Fruit fly (Drosophila melanogaster): ENCODE data around the gene Tlk.
A peak's percentile ranks its signal among the peaks of the same experiment; 100 is the strongest.

Gene Tlk

dm6 chrX:3777236-3777635 lies 57.4 kb downstream of the Tlk start:
- TF ChIP-seq CG10348 (GFP tag; IDR thresholded peaks at IDR 0.05) = no peak
- peak; percentile 76 for TF ChIP-seq CG32121 (GFP tag; IDR thresholded peaks at IDR 0.05)
- peak; percentile 84 for TF ChIP-seq fd96Ca (GFP tag; IDR thresholded peaks at IDR 0.05)
- TF ChIP-seq CG9948 (tag; optimal IDR thresholded peaks at IDR 0.05) = peak; percentile 16
- TF ChIP-seq rn (GFP tag; IDR thresholded peaks at IDR 0.05) = peak; percentile 24; the same call in 1 of the 2 replicates
- TF ChIP-seq CG13204 (GFP tag; optimal IDR thresholded peaks at IDR 0.05) = peak; percentile 79
- TF ChIP-seq CG34367 (tag; optimal IDR thresholded peaks at IDR 0.05) = peak; percentile 64
- TF ChIP-seq CG17806 (tag; optimal IDR thresholded peaks at IDR 0.05) = peak; percentile 38
- TF ChIP-seq gl (tag; optimal IDR thresholded peaks at IDR 0.05) = peak; percentile 89
- no peak for TF ChIP-seq D1 (tag; optimal IDR thresholded peaks at IDR 0.05)
- peak; percentile 28 for TF ChIP-seq CG8159 (tag; optimal IDR thresholded peaks at IDR 0.05)
- TF ChIP-seq Ets98B (GFP tag; IDR thresholded peaks at IDR 0.05) = peak; percentile 85
- peak; percentile 54 for TF ChIP-seq CG15710 (tag; optimal IDR thresholded peaks at IDR 0.05)
- peak; percentile 83 for TF ChIP-seq CG12605 (GFP tag; IDR thresholded peaks at IDR 0.05)
- TF ChIP-seq Snoo (tag; optimal IDR thresholded peaks at IDR 0.05) = peak; percentile 48
- peak; percentile 70 for TF ChIP-seq CG14655 (GFP tag; optimal IDR thresholded peaks at IDR 0.05)
- TF ChIP-seq Pif1B (GFP tag; optimal IDR thresholded peaks at IDR 0.05) = peak; percentile 75
- TF ChIP-seq Pif1A (GFP tag; optimal IDR thresholded peaks at IDR 0.05) = peak; percentile 54
- peak; percentile 93 for TF ChIP-seq CG4496 (GFP tag; IDR thresholded peaks at IDR 0.05)
- TF ChIP-seq CG8301 (tag; optimal IDR thresholded peaks at IDR 0.05) = peak; percentile 59
- peak; percentile 86 for TF ChIP-seq EcR (GFP tag; optimal IDR thresholded peaks at IDR 0.05)

- peak; percentile 58 for TF ChIP-seq CG17806 (tag; optimal IDR thresholded peaks at IDR 0.05)
- peak; percentile 73 for TF ChIP-seq CG8159 (tag; optimal IDR thresholded peaks at IDR 0.05)
- peak; percentile 41 for TF ChIP-seq CG8301 (tag; optimal IDR thresholded peaks at IDR 0.05)
- peak; percentile 23 for TF ChIP-seq Pif1B (GFP tag; optimal IDR thresholded peaks at IDR 0.05)
- TF ChIP-seq CG15710 (tag; optimal IDR thresholded peaks at IDR 0.05) = peak; percentile 76
- peak; percentile 51 for TF ChIP-seq CG9948 (tag; optimal IDR thresholded peaks at IDR 0.05)
- TF ChIP-seq CG13204 (GFP tag; optimal IDR thresholded peaks at IDR 0.05) = peak; percentile 93
- TF ChIP-seq EcR (GFP tag; optimal IDR thresholded peaks at IDR 0.05) = peak; percentile 99
- peak; percentile 57 for TF ChIP-seq CG14655 (GFP tag; optimal IDR thresholded peaks at IDR 0.05)
- TF ChIP-seq rn (GFP tag; IDR thresholded peaks at IDR 0.05) = no peak
- TF ChIP-seq CG12605 (GFP tag; IDR thresholded peaks at IDR 0.05) = peak; percentile 82
- TF ChIP-seq CG10348 (GFP tag; IDR thresholded peaks at IDR 0.05) = no peak
- TF ChIP-seq fd96Ca (GFP tag; IDR thresholded peaks at IDR 0.05) = peak; percentile 39; the same call in 1 of the 3 replicates
- peak; percentile 57 for TF ChIP-seq Pif1A (GFP tag; optimal IDR thresholded peaks at IDR 0.05)
- TF ChIP-seq CG4496 (GFP tag; IDR thresholded peaks at IDR 0.05) = peak; percentile 79
- peak; percentile 59 for TF ChIP-seq Snoo (tag; optimal IDR thresholded peaks at IDR 0.05)
- TF ChIP-seq CG34367 (tag; optimal IDR thresholded peaks at IDR 0.05) = peak; percentile 85
- peak; percentile 3 for TF ChIP-seq D1 (tag; optimal IDR thresholded peaks at IDR 0.05)
- TF ChIP-seq CG32121 (GFP tag; IDR thresholded peaks at IDR 0.05) = peak; percentile 66
- TF ChIP-seq Ets98B (GFP tag; IDR thresholded peaks at IDR 0.05) = peak; percentile 78
- TF ChIP-seq gl (tag; optimal IDR thresholded peaks at IDR 0.05) = peak; percentile 97
These were observed 58.5 kb downstream of the Tlk start for dm6 chrX:3778135-3778951.

- TF ChIP-seq CG14655 (GFP tag; optimal IDR thresholded peaks at IDR 0.05) = peak; percentile 54
- TF ChIP-seq CG9948 (tag; optimal IDR thresholded peaks at IDR 0.05) = peak; percentile 53
- TF ChIP-seq CG32121 (GFP tag; IDR thresholded peaks at IDR 0.05) = no peak
- 0 out of 3 replicates have a peak, but pooled peaks have one; percentile 39 for TF ChIP-seq CG4496 (GFP tag; IDR thresholded peaks at IDR 0.05)
- TF ChIP-seq D1 (tag; optimal IDR thresholded peaks at IDR 0.05) = peak; percentile 57
- no peak for TF ChIP-seq Ets98B (GFP tag; IDR thresholded peaks at IDR 0.05)
- no peak for TF ChIP-seq Snoo (tag; optimal IDR thresholded peaks at IDR 0.05)
- no peak for TF ChIP-seq CG10348 (GFP tag; IDR thresholded peaks at IDR 0.05)
- no peak for TF ChIP-seq gl (tag; optimal IDR thresholded peaks at IDR 0.05)
- TF ChIP-seq rn (GFP tag; IDR thresholded peaks at IDR 0.05) = no peak
- 0 out of 3 replicates have a peak, but pooled peaks have one; percentile 15 for TF ChIP-seq fd96Ca (GFP tag; IDR thresholded peaks at IDR 0.05)
- TF ChIP-seq CG15710 (tag; optimal IDR thresholded peaks at IDR 0.05) = peak; percentile 42
- no peak for TF ChIP-seq CG13204 (GFP tag; optimal IDR thresholded peaks at IDR 0.05)
- no peak for TF ChIP-seq CG12605 (GFP tag; IDR thresholded peaks at IDR 0.05)
- peak; percentile 59 for TF ChIP-seq CG8159 (tag; optimal IDR thresholded peaks at IDR 0.05)
- no peak for TF ChIP-seq CG34367 (tag; optimal IDR thresholded peaks at IDR 0.05)
- no peak for TF ChIP-seq Pif1B (GFP tag; optimal IDR thresholded peaks at IDR 0.05)
- no peak for TF ChIP-seq EcR (GFP tag; optimal IDR thresholded peaks at IDR 0.05)
- TF ChIP-seq CG17806 (tag; optimal IDR thresholded peaks at IDR 0.05) = peak; percentile 30
- peak; percentile 39 for TF ChIP-seq CG8301 (tag; optimal IDR thresholded peaks at IDR 0.05)
- no peak for TF ChIP-seq Pif1A (GFP tag; optimal IDR thresholded peaks at IDR 0.05)
These were observed 59.2 kb downstream of the Tlk start for dm6 chrX:3778952-3779502.

dm6 chrX:3779686-3780407 lies 60.0 kb downstream of the Tlk start:
- peak; percentile 26; the same call in 1 of the 2 replicates for TF ChIP-seq CG12605 (GFP tag; IDR thresholded peaks at IDR 0.05)
- TF ChIP-seq Pif1B (GFP tag; optimal IDR thresholded peaks at IDR 0.05) = no peak
- no peak for TF ChIP-seq CG10348 (GFP tag; IDR thresholded peaks at IDR 0.05)
- no peak for TF ChIP-seq CG17806 (tag; optimal IDR thresholded peaks at IDR 0.05)
- TF ChIP-seq CG13204 (GFP tag; optimal IDR thresholded peaks at IDR 0.05) = peak; percentile 42
- no peak for TF ChIP-seq rn (GFP tag; IDR thresholded peaks at IDR 0.05)
- peak; percentile 43; the same call in 1 of the 3 replicates for TF ChIP-seq CG4496 (GFP tag; IDR thresholded peaks at IDR 0.05)
- peak; percentile 70 for TF ChIP-seq Ets98B (GFP tag; IDR thresholded peaks at IDR 0.05)
- peak; percentile 57 for TF ChIP-seq CG32121 (GFP tag; IDR thresholded peaks at IDR 0.05)
- TF ChIP-seq CG8159 (tag; optimal IDR thresholded peaks at IDR 0.05) = no peak
- peak; percentile 76; the same call in 2 of the 3 replicates for TF ChIP-seq fd96Ca (GFP tag; IDR thresholded peaks at IDR 0.05)
- TF ChIP-seq Pif1A (GFP tag; optimal IDR thresholded peaks at IDR 0.05) = peak; percentile 43
- TF ChIP-seq D1 (tag; optimal IDR thresholded peaks at IDR 0.05) = no peak
- no peak for TF ChIP-seq gl (tag; optimal IDR thresholded peaks at IDR 0.05)
- no peak for TF ChIP-seq Snoo (tag; optimal IDR thresholded peaks at IDR 0.05)
- no peak for TF ChIP-seq CG15710 (tag; optimal IDR thresholded peaks at IDR 0.05)
- TF ChIP-seq CG8301 (tag; optimal IDR thresholded peaks at IDR 0.05) = peak; percentile 20
- TF ChIP-seq CG34367 (tag; optimal IDR thresholded peaks at IDR 0.05) = no peak
- TF ChIP-seq CG9948 (tag; optimal IDR thresholded peaks at IDR 0.05) = no peak
- TF ChIP-seq CG14655 (GFP tag; optimal IDR thresholded peaks at IDR 0.05) = peak; percentile 45
- TF ChIP-seq EcR (GFP tag; optimal IDR thresholded peaks at IDR 0.05) = peak; percentile 73

All from whole organism, pupa.